Fruit fly (Drosophila melanogaster): ENCODE data around the gene CG9689.

Gene CG9689

dm6 chrX:9899535-9900179 is 17.9 kb downstream of the CG9689 start, which contains the start of gene CG15249 (continued):
- TF ChIP-seq sd (tag; optimal IDR thresholded peaks at IDR 0.05) (no peak), odd (GFP tag; optimal IDR thresholded peaks at IDR 0.05) (peak; percentile 69), CG14441 (GFP tag; IDR thresholded peaks at IDR 0.05) (no peak), Poxn (GFP tag; IDR thresholded peaks at IDR 0.05) (no peak), CG30431 (GFP tag; optimal IDR thresholded peaks at IDR 0.05) (no peak), chn (GFP tag; optimal IDR thresholded peaks at IDR 0.05) (no peak), ash1 (GFP tag; optimal IDR thresholded peaks at IDR 0.05) (no peak), dmrt99B (tag; optimal IDR thresholded peaks at IDR 0.05) (peak; percentile 78), Sox100B (GFP tag; optimal IDR thresholded peaks at IDR 0.05) (peak; percentile 84), otp (GFP tag; IDR thresholded peaks at IDR 0.05) (no peak), CG4617 (GFP tag; optimal IDR thresholded peaks at IDR 0.05; ENCODE audit: borderline replicate concordance) (no peak), CG4360 (GFP tag; IDR thresholded peaks at IDR 0.05) (no peak), CG13424 (tag; optimal IDR thresholded peaks at IDR 0.05) (peak; percentile 81), pum (GFP tag; optimal IDR thresholded peaks at IDR 0.05) (no peak), toy (GFP tag; IDR thresholded peaks at IDR 0.05) (no peak), Lim3 (GFP tag; IDR thresholded peaks at IDR 0.05) (no peak), E2f2 (GFP tag; IDR thresholded peaks at IDR 0.05) (peak; percentile 33; the same call in 1 of the 2 replicates), CG8944 (GFP tag; optimal IDR thresholded peaks at IDR 0.05) (no peak), danr (GFP tag; IDR thresholded peaks at IDR 0.05) (no peak), CG2129 (GFP tag; IDR thresholded peaks at IDR 0.05; ENCODE audit: partially characterized antibody) (no peak), tup (GFP tag; optimal IDR thresholded peaks at IDR 0.05) (no peak), D19A (tag; optimal IDR thresholded peaks at IDR 0.05) (peak; percentile 67), CG7556 (GFP tag; optimal IDR thresholded peaks at IDR 0.05) (peak; percentile 77), CG17612 (GFP tag; IDR thresholded peaks at IDR 0.05) (no peak), aop (GFP tag; IDR thresholded peaks at IDR 0.05) (no peak), disco-r (GFP tag; optimal IDR thresholded peaks at IDR 0.05) (no peak), CG12659 (GFP tag; optimal IDR thresholded peaks at IDR 0.05) (peak; percentile 46), sima (GFP tag; optimal IDR thresholded peaks at IDR 0.05) (no peak), CG13287 (GFP tag; IDR thresholded peaks at IDR 0.05; ENCODE audit: partially characterized antibody) (no peak), CG33557 (GFP tag; optimal IDR thresholded peaks at IDR 0.05) (peak; percentile 36), amos (GFP tag; IDR thresholded peaks at IDR 0.05; ENCODE audit: partially characterized antibody) (no peak), onecut (GFP tag; IDR thresholded peaks at IDR 0.05) (no peak), CG5245 (GFP tag; optimal IDR thresholded peaks at IDR 0.05) (no peak), NfI (GFP tag; optimal IDR thresholded peaks at IDR 0.05) (peak; percentile 15), CG1529 (GFP tag; optimal IDR thresholded peaks at IDR 0.05) (no peak), br (optimal IDR thresholded peaks at IDR 0.05) (no peak), CG16779 (GFP tag; IDR thresholded peaks at IDR 0.05) (no peak), kni (GFP tag; optimal IDR thresholded peaks at IDR 0.05) (no peak), HLHmδ (GFP tag; optimal IDR thresholded peaks at IDR 0.05) (no peak), nom (GFP tag; optimal IDR thresholded peaks at IDR 0.05) (no peak), H15 (GFP tag; IDR thresholded peaks at IDR 0.05) (no peak), CG10209 (GFP tag; optimal IDR thresholded peaks at IDR 0.05) (peak; percentile 56), ftz-f1 (GFP tag; optimal IDR thresholded peaks at IDR 0.05) (no peak), cg (GFP tag; optimal IDR thresholded peaks at IDR 0.05) (no peak), Hmr (GFP tag; optimal IDR thresholded peaks at IDR 0.05) (peak; percentile 26), CG30403 (GFP tag; optimal IDR thresholded peaks at IDR 0.05) (peak; percentile 14), CG4282 (GFP tag; optimal IDR thresholded peaks at IDR 0.05) (no peak), cas (GFP tag; IDR thresholded peaks at IDR 0.05) (no peak), exex (tag; optimal IDR thresholded peaks at IDR 0.05) (no peak), Hmx (GFP tag; optimal IDR thresholded peaks at IDR 0.05) (no peak), CG9876 (GFP tag; optimal IDR thresholded peaks at IDR 0.05) (no peak)
